Worm (Caenorhabditis elegans): Measurements from ENCODE around the gene T05H10.1.

Gene T05H10.1

ce11 chrII:8028246-8028694 is 14.1 kb upstream of the T05H10.1 start (continued):
- TF ChIP-seq mep-1 (tag; optimal IDR thresholded peaks at IDR 0.05) (peak; percentile 97), lim-7 (GFP tag; IDR thresholded peaks at IDR 0.05) (peak; percentile 72), madf-9 (GFP tag; conservative IDR thresholded peaks at IDR 0.05) (peak; percentile 84; the same call in 1 of the 2 replicates), Y48G9A.11 (GFP tag; IDR thresholded peaks at IDR 0.05) (0 out of 2 replicates have a peak, but pooled peaks have one; percentile 14), ceh-20 (GFP tag; IDR thresholded peaks at IDR 0.05) (peak; percentile 93), ces-1 (GFP tag; optimal IDR thresholded peaks at IDR 0.05) (no peak), ceh-44 (GFP tag; IDR thresholded peaks at IDR 0.05) (peak; percentile 43; the same call in 1 of the 2 replicates), dmd-9 (GFP tag; IDR thresholded peaks at IDR 0.05) (peak; percentile 55; the same call in 1 of the 2 replicates), ztf-7 (tag; optimal IDR thresholded peaks at IDR 0.05) (no peak), lsy-2 (tag; optimal IDR thresholded peaks at IDR 0.05) (peak; percentile 65 to 81), nhr-28 (tag; optimal IDR thresholded peaks at IDR 0.05) (peak; percentile 57), lin-38 (GFP tag; IDR thresholded peaks at IDR 0.05) (peak; percentile 91), madf-5 (GFP tag; IDR thresholded peaks at IDR 0.05) (no peak), nhr-237 (tag; optimal IDR thresholded peaks at IDR 0.05) (no peak), hif-1 (tag; optimal IDR thresholded peaks at IDR 0.05) (peak; percentile 32 to 93), mes-2 (tag; optimal IDR thresholded peaks at IDR 0.05; ENCODE audit: poor library complexity, severe bottlenecking) (peak; percentile 74)

- no peak for TF ChIP-seq cey-2 (tag; optimal IDR thresholded peaks at IDR 0.05; ENCODE audit: borderline replicate concordance, insufficient read depth)
These were observed 13.7 kb upstream of the T05H10.1 start for ce11 chrII:8028730-8029129.

- no peak for TF ChIP-seq ceh-44 (GFP tag; IDR thresholded peaks at IDR 0.05)
- TF ChIP-seq daf-19 (GFP tag; conservative IDR thresholded peaks at IDR 0.05), result no peak
- TF ChIP-seq nhr-48 (tag; optimal IDR thresholded peaks at IDR 0.05), result peak; percentile 41
- peak; percentile 10 for TF ChIP-seq T20F7.1 (GFP tag; optimal IDR thresholded peaks at IDR 0.05)
- TF ChIP-seq php-3 (GFP tag; IDR thresholded peaks at IDR 0.05), result peak; percentile 46; the same call in 1 of the 2 replicates
- TF ChIP-seq tra-1 (GFP tag; IDR thresholded peaks at IDR 0.05), result peak; percentile 66; the same call in 1 of the 2 replicates
- peak; percentile 74 for TF ChIP-seq dve-1 (tag; optimal IDR thresholded peaks at IDR 0.05; ENCODE audit: insufficient read depth)
- no peak for TF ChIP-seq zfp-2 (tag; optimal IDR thresholded peaks at IDR 0.05)
- TF ChIP-seq pqm-1 (tag; optimal IDR thresholded peaks at IDR 0.05), result peak; percentile 43
- peak; percentile 61 for TF ChIP-seq hlh-11 (tag; optimal IDR thresholded peaks at IDR 0.05)
- TF ChIP-seq nhr-28 (tag; optimal IDR thresholded peaks at IDR 0.05), result peak; percentile 66
- TF ChIP-seq daf-16 (GFP tag; optimal IDR thresholded peaks at IDR 0.05), result peak in 1 of 2 experiments; percentile 11
- TF ChIP-seq daf-16 (tag; optimal IDR thresholded peaks at IDR 0.05), result peak; percentile 49
- TF ChIP-seq dmd-6 (GFP tag; IDR thresholded peaks at IDR 0.05), result peak; percentile 90
- TF ChIP-seq nhr-77 (tag; optimal IDR thresholded peaks at IDR 0.05), result no peak
- TF ChIP-seq ceh-32 (tag; optimal IDR thresholded peaks at IDR 0.05; ENCODE audit: poor library complexity), result no peak
- 0 out of 2 replicates have a peak, but pooled peaks have one; percentile 10 for TF ChIP-seq lin-1 (GFP tag; IDR thresholded peaks at IDR 0.05)
These were observed 9.7 kb upstream of the T05H10.1 start, which contains the start of gene nrf-6 for ce11 chrII:8032657-8033056. TSS of gene nrf-6 (minus strand) at chrII:8032708.

ce11 chrII:8034008-8034407 is 8.4 kb upstream of the T05H10.1 start:
- TF ChIP-seq lin-1 (GFP tag; IDR thresholded peaks at IDR 0.05) (0 out of 2 replicates have a peak, but pooled peaks have one; percentile 26), ceh-20 (GFP tag; IDR thresholded peaks at IDR 0.05) (peak; percentile 68; the same call in 1 of the 2 replicates), mes-2 (tag; optimal IDR thresholded peaks at IDR 0.05; ENCODE audit: poor library complexity, severe bottlenecking) (peak; percentile 10), spr-3 (GFP tag; optimal IDR thresholded peaks at IDR 0.05) (no peak), ama-1 (optimal IDR thresholded peaks at IDR 0.05) (peak; percentile 10), R02D3.7 (tag; optimal IDR thresholded peaks at IDR 0.05) (no peak), lin-13 (GFP tag; optimal IDR thresholded peaks at IDR 0.05) (no peak), mdl-1 (tag; optimal IDR thresholded peaks at IDR 0.05) (peak in 1 of 2 experiments; percentile 5), tag-97 (GFP tag; IDR thresholded peaks at IDR 0.05) (no peak), hlh-11 (tag; optimal IDR thresholded peaks at IDR 0.05) (peak; percentile 39), nhr-28 (tag; optimal IDR thresholded peaks at IDR 0.05) (peak; percentile 21), nhr-10 (tag; optimal IDR thresholded peaks at IDR 0.05) (no peak), aha-1 (tag) (peak; percentile 59), madf-9 (GFP tag; conservative IDR thresholded peaks at IDR 0.05) (peak; percentile 14; the same call in 1 of the 2 replicates), nhr-6 (tag; optimal IDR thresholded peaks at IDR 0.05) (no peak), dve-1 (tag; optimal IDR thresholded peaks at IDR 0.05; ENCODE audit: insufficient read depth) (peak; percentile 25), set-16 (GFP tag; IDR thresholded peaks at IDR 0.05) (no peak), ceh-32 (tag; optimal IDR thresholded peaks at IDR 0.05; ENCODE audit: poor library complexity) (no peak), Y48G9A.11 (GFP tag; IDR thresholded peaks at IDR 0.05) (no peak), egl-27 (tag; optimal IDR thresholded peaks at IDR 0.05) (no peak), tra-1 (GFP tag; IDR thresholded peaks at IDR 0.05) (peak; percentile 66; the same call in 1 of the 2 replicates), zip-2 (tag; optimal IDR thresholded peaks at IDR 0.05) (no peak), nhr-48 (tag; optimal IDR thresholded peaks at IDR 0.05) (peak; percentile 19)
